Worm (Caenorhabditis elegans): ENCODE measurements around the gene F14F7.7.
A peak's percentile ranks its signal among the peaks of the same experiment; 100 is the strongest.

F14F7.7 gene

ce11 chrIII:13070548-13071050 is 39.9 kb downstream of the F14F7.7 start, which contains the start of gene Y39E4B.6 (continued):
- TF ChIP-seq dmd-8 (GFP tag; IDR thresholded peaks at IDR 0.05) (0 out of 2 replicates have a peak, but pooled peaks have one; percentile 50), R02D3.7 (tag; optimal IDR thresholded peaks at IDR 0.05) (no peak), unc-62 (GFP tag; optimal IDR thresholded peaks at IDR 0.05 in 1 of 2) (peak in 1 of 2 experiments; percentile 100), unc-62 (tag; optimal IDR thresholded peaks at IDR 0.05) (no peak), F44E2.7 (GFP tag; IDR thresholded peaks at IDR 0.05) (no peak), unc-39 (tag; optimal IDR thresholded peaks at IDR 0.05) (no peak), lin-15B (tag; optimal IDR thresholded peaks at IDR 0.05) (peak; percentile 42), fkh-10 (GFP tag; optimal IDR thresholded peaks at IDR 0.05) (peak; percentile 94), jun-1 (tag; optimal IDR thresholded peaks at IDR 0.05) (peak; percentile 88), F37D6.2 (tag; optimal IDR thresholded peaks at IDR 0.05) (peak; percentile 95), nhr-41 (GFP tag; IDR thresholded peaks at IDR 0.05) (peak; percentile 77; the same call in 1 of the 2 replicates), egl-27 (tag; optimal IDR thresholded peaks at IDR 0.05) (no peak), cey-2 (tag; optimal IDR thresholded peaks at IDR 0.05; ENCODE audit: borderline replicate concordance, insufficient read depth) (no peak), ceh-82 (tag; optimal IDR thresholded peaks at IDR 0.05) (no peak), lim-7 (GFP tag; IDR thresholded peaks at IDR 0.05) (peak; percentile 62; the same call in 1 of the 2 replicates), ceh-32 (tag; optimal IDR thresholded peaks at IDR 0.05; ENCODE audit: poor library complexity) (no peak), attf-4 (tag; optimal IDR thresholded peaks at IDR 0.05) (no peak), rbr-2 (tag; optimal IDR thresholded peaks at IDR 0.05) (peak; percentile 98), spr-3 (GFP tag; optimal IDR thresholded peaks at IDR 0.05) (peak; percentile 88), nhr-6 (tag; optimal IDR thresholded peaks at IDR 0.05) (peak; percentile 79), F49E8.2 (tag; optimal IDR thresholded peaks at IDR 0.05; ENCODE audit: borderline replicate concordance) (no peak), Y5F2A.4 (GFP tag; optimal IDR thresholded peaks at IDR 0.05) (peak; percentile 51), nhr-25 (tag; optimal IDR thresholded peaks at IDR 0.05; ENCODE audit: borderline replicate concordance, insufficient read depth) (peak; percentile 93), lin-38 (GFP tag; IDR thresholded peaks at IDR 0.05) (peak; percentile 81), zip-2 (tag; optimal IDR thresholded peaks at IDR 0.05) (no peak)

- TF ChIP-seq egl-27 (tag; optimal IDR thresholded peaks at IDR 0.05), result no peak
- no peak for TF ChIP-seq dmd-6 (GFP tag; IDR thresholded peaks at IDR 0.05)
- no peak for TF ChIP-seq F37D6.2 (tag; optimal IDR thresholded peaks at IDR 0.05)
- no peak for TF ChIP-seq hmg-1.1 (GFP tag; IDR thresholded peaks at IDR 0.05)
- no peak for TF ChIP-seq ztf-7 (tag; optimal IDR thresholded peaks at IDR 0.05)
- no peak for TF ChIP-seq nhr-237 (tag; optimal IDR thresholded peaks at IDR 0.05)
- no peak for TF ChIP-seq ceh-62 (tag; optimal IDR thresholded peaks at IDR 0.05)
- TF ChIP-seq R02D3.7 (tag; optimal IDR thresholded peaks at IDR 0.05), result no peak
- no peak for TF ChIP-seq daf-16 (GFP tag; optimal IDR thresholded peaks at IDR 0.05)
- peak; percentile 21 for TF ChIP-seq daf-16 (tag; optimal IDR thresholded peaks at IDR 0.05)
- no peak for TF ChIP-seq mxl-3 (GFP tag; optimal IDR thresholded peaks at IDR 0.05)
- no peak for TF ChIP-seq zip-2 (tag; optimal IDR thresholded peaks at IDR 0.05)
- no peak for TF ChIP-seq ceh-32 (tag; optimal IDR thresholded peaks at IDR 0.05; ENCODE audit: poor library complexity)
- no peak for TF ChIP-seq php-3 (GFP tag; IDR thresholded peaks at IDR 0.05)
- no peak for TF ChIP-seq fos-1 (tag; optimal IDR thresholded peaks at IDR 0.05)
- TF ChIP-seq pha-4 (GFP tag; IDR thresholded peaks at IDR 0.05), result peak; percentile 37; the same call in 1 of the 2 replicates
- TF ChIP-seq pha-4 (tag; optimal IDR thresholded peaks at IDR 0.05), result no peak
- TF ChIP-seq daf-12 (tag; optimal IDR thresholded peaks at IDR 0.05), result no peak
- no peak for TF ChIP-seq madf-5 (GFP tag; IDR thresholded peaks at IDR 0.05)
- no peak for TF ChIP-seq mdl-1 (tag; optimal IDR thresholded peaks at IDR 0.05)
- no peak for TF ChIP-seq daf-8 (GFP tag; IDR thresholded peaks at IDR 0.05)
- TF ChIP-seq arid-1 (GFP tag; conservative IDR thresholded peaks at IDR 0.05), result no peak
- no peak for TF ChIP-seq ama-1 (optimal IDR thresholded peaks at IDR 0.05)
- TF ChIP-seq gei-8 (GFP tag; optimal IDR thresholded peaks at IDR 0.05), result no peak
- no peak for TF ChIP-seq attf-4 (tag; optimal IDR thresholded peaks at IDR 0.05)
- peak; percentile 40; the same call in 1 of the 2 replicates for TF ChIP-seq egl-43 (GFP tag; IDR thresholded peaks at IDR 0.05)
- TF ChIP-seq ctbp-1 (GFP tag; IDR thresholded peaks at IDR 0.05), result no peak
- TF ChIP-seq aha-1 (tag), result peak; percentile 79
- peak; percentile 82 for TF ChIP-seq set-16 (GFP tag; IDR thresholded peaks at IDR 0.05)
- no peak for TF ChIP-seq nhr-10 (tag; optimal IDR thresholded peaks at IDR 0.05)
These were observed 40.9 kb downstream of the F14F7.7 start for ce11 chrIII:13071432-13072259.

Measured in whole organism, L4 larva.